1 fruit fly cellular context compared by ENCODE assay signal in the genomic region with DNA sequence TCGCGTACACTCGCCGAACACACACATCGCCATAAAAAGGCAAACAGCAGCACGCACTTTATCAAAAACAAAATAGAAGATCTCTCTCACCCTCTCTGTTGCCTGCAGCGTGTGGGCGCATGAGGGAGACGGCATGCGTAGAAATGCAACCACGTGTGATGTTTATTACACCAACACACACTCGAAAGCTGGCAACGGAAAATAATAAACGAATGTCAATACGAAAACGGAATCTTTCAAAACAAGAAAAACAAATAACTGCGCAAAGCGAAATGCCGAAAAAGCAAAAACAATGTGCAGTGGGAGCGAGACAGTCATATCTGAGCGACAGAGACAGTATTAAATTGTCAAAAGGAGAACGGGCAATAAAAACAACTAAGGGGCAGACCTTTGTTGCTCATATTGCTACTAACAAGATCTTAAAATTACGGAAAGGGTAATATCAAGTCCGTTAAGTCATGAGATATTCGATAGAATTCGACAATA.
A peak's percentile ranks its signal among the peaks of the same experiment; 100 is the strongest.
TF ChIP-seq lines count a peak whose summit lies in the region.

No protein-coding gene starts in this region.

TF ChIP-seq in whole organism, embryonic, 481 proteins besides CTCF, POLR2A, EP300 and RAD21 (continued from another document and continues in another):
- TF ChIP-seq ara (GFP tag; IDR thresholded peaks at IDR 0.05; lab: Robert Waterston, UW), result no peak
- no peak for TF ChIP-seq Dp (GFP tag; optimal IDR thresholded peaks at IDR 0.05; lab: Kevin White, UChicago)
- TF ChIP-seq cas (GFP tag; IDR thresholded peaks at IDR 0.05; lab: Robert Waterston, UW), result no peak
- peak; percentile 61 for TF ChIP-seq Fer3 (tag; optimal IDR thresholded peaks at IDR 0.05; lab: Kevin White, UChicago)
- TF ChIP-seq CG12236 (GFP tag; optimal IDR thresholded peaks at IDR 0.05; lab: Kevin White, UChicago), result peak; percentile 77
- TF ChIP-seq CG7987 (GFP tag; optimal IDR thresholded peaks at IDR 0.05; lab: Kevin White, UChicago), result peak; percentile 97
- peak; percentile 69 for TF ChIP-seq exex (tag; optimal IDR thresholded peaks at IDR 0.05; lab: Kevin White, UChicago)
- peak; percentile 28 for TF ChIP-seq salm (tag; optimal IDR thresholded peaks at IDR 0.05; lab: Kevin White, UChicago)
- no peak for TF ChIP-seq Awh (GFP tag; IDR thresholded peaks at IDR 0.05; lab: Robert Waterston, UW)
- TF ChIP-seq CG11093 (GFP tag; IDR thresholded peaks at IDR 0.05; lab: Robert Waterston, UW), result no peak; the same call in 2 of the 3 replicates
- TF ChIP-seq sens (GFP tag; lab: Kevin White, UChicago), result peak; percentile 98
- no peak for TF ChIP-seq Xrp1 (GFP tag; IDR thresholded peaks at IDR 0.05; lab: Robert Waterston, UW)
- no peak for TF ChIP-seq pita (GFP tag; optimal IDR thresholded peaks at IDR 0.05; lab: Kevin White, UChicago)
- TF ChIP-seq prd (optimal IDR thresholded peaks at IDR 0.05; lab: Kevin White, UChicago), result no peak
- no peak for TF ChIP-seq prd (GFP tag; IDR thresholded peaks at IDR 0.05; lab: Robert Waterston, UW)
- TF ChIP-seq Jarid2 (GFP tag; optimal IDR thresholded peaks at IDR 0.05; lab: Kevin White, UChicago), result peak; percentile 66
- no peak for TF ChIP-seq jigr1 (GFP tag; IDR thresholded peaks at IDR 0.05; lab: Robert Waterston, UW)
- TF ChIP-seq CG7963 (GFP tag; IDR thresholded peaks at IDR 0.05; lab: Robert Waterston, UW; ENCODE audit: partially characterized antibody), result no peak
- TF ChIP-seq sima (GFP tag; optimal IDR thresholded peaks at IDR 0.05; lab: Kevin White, UChicago), result peak; percentile 66
- no peak for TF ChIP-seq Mrtf (GFP tag; IDR thresholded peaks at IDR 0.05; lab: Robert Waterston, UW)
- TF ChIP-seq CG13775 (GFP tag; optimal IDR thresholded peaks at IDR 0.05; lab: Kevin White, UChicago), result peak; percentile 39
- TF ChIP-seq CG4730 (GFP tag; IDR thresholded peaks at IDR 0.05; lab: Robert Waterston, UW), result no peak
- no peak for TF ChIP-seq ato (GFP tag; IDR thresholded peaks at IDR 0.05; lab: Robert Waterston, UW; ENCODE audit: partially characterized antibody)
- peak; percentile 93 for TF ChIP-seq nerfin-1 (tag; optimal IDR thresholded peaks at IDR 0.05; lab: Kevin White, UChicago)
- TF ChIP-seq seq (GFP tag; IDR thresholded peaks at IDR 0.05; lab: Robert Waterston, UW), result no peak
- no peak for TF ChIP-seq chinmo (GFP tag; IDR thresholded peaks at IDR 0.05; lab: Robert Waterston, UW; ENCODE audit: partially characterized antibody)
- TF ChIP-seq D (optimal IDR thresholded peaks at IDR 0.05; lab: Kevin White, UChicago), result peak; percentile 85
- TF ChIP-seq D (GFP tag; optimal IDR thresholded peaks at IDR 0.05; lab: Kevin White, UChicago), result peak; percentile 86
- TF ChIP-seq CG30431 (GFP tag; optimal IDR thresholded peaks at IDR 0.05; lab: Kevin White, UChicago), result no peak
- TF ChIP-seq CG15601 (tag; optimal IDR thresholded peaks at IDR 0.05; lab: Kevin White, UChicago), result peak; percentile 90
- peak; percentile 69 for TF ChIP-seq Nf-YB (GFP tag; optimal IDR thresholded peaks at IDR 0.05; lab: Kevin White, UChicago)
- no peak for TF ChIP-seq BEAF-32 (GFP tag; optimal IDR thresholded peaks at IDR 0.05; lab: Kevin White, UChicago)
- no peak for TF ChIP-seq CG16813 (GFP tag; IDR thresholded peaks at IDR 0.05; lab: Robert Waterston, UW; ENCODE audit: partially characterized antibody)
- TF ChIP-seq CG11456 (GFP tag; IDR thresholded peaks at IDR 0.05; lab: Robert Waterston, UW), result no peak
- no peak for TF ChIP-seq CG9932 (GFP tag; IDR thresholded peaks at IDR 0.05; lab: Robert Waterston, UW)
- TF ChIP-seq CG11560 (tag; IDR thresholded peaks at IDR 0.05; lab: Robert Waterston, UW), result no peak
- no peak for TF ChIP-seq CG30403 (GFP tag; optimal IDR thresholded peaks at IDR 0.05; lab: Kevin White, UChicago)
- TF ChIP-seq CG4360 (GFP tag; IDR thresholded peaks at IDR 0.05; lab: Robert Waterston, UW), result no peak
- TF ChIP-seq D19B (GFP tag; optimal IDR thresholded peaks at IDR 0.05; lab: Kevin White, UChicago), result no peak
- TF ChIP-seq CHES-1-like (GFP tag; optimal IDR thresholded peaks at IDR 0.05; lab: Kevin White, UChicago), result peak; percentile 93
- TF ChIP-seq pfk (GFP tag; optimal IDR thresholded peaks at IDR 0.05; lab: Kevin White, UChicago), result peak; percentile 75
- peak; percentile 91 for TF ChIP-seq CG2875 (GFP tag; optimal IDR thresholded peaks at IDR 0.05; lab: Kevin White, UChicago)
- TF ChIP-seq HLHmδ (GFP tag; optimal IDR thresholded peaks at IDR 0.05; lab: Kevin White, UChicago), result peak; percentile 56
- TF ChIP-seq CG4282 (GFP tag; optimal IDR thresholded peaks at IDR 0.05; lab: Kevin White, UChicago), result peak; percentile 1
- TF ChIP-seq dm (GFP tag; optimal IDR thresholded peaks at IDR 0.05; lab: Kevin White, UChicago), result peak; percentile 96
- no peak for TF ChIP-seq nerfin-2 (GFP tag; IDR thresholded peaks at IDR 0.05; lab: Robert Waterston, UW; ENCODE audit: partially characterized antibody)
- TF ChIP-seq lola (GFP tag; optimal IDR thresholded peaks at IDR 0.05; lab: Kevin White, UChicago), result peak in 1 of 3 experiments; percentile 60
- peak; percentile 5 for TF ChIP-seq CG5245 (GFP tag; optimal IDR thresholded peaks at IDR 0.05; lab: Kevin White, UChicago)
- peak in 1 of 2 experiments; percentile 87 for TF ChIP-seq Hr51 (GFP tag; optimal IDR thresholded peaks at IDR 0.05; lab: Kevin White, UChicago)
- TF ChIP-seq B-H2 (GFP tag; optimal IDR thresholded peaks at IDR 0.05; lab: Kevin White, UChicago), result peak; percentile 78
- TF ChIP-seq ro (GFP tag; IDR thresholded peaks at IDR 0.05; lab: Robert Waterston, UW), result no peak
- peak; percentile 42 for TF ChIP-seq CG2712 (tag; optimal IDR thresholded peaks at IDR 0.05; lab: Kevin White, UChicago)
- TF ChIP-seq tap (tag; optimal IDR thresholded peaks at IDR 0.05; lab: Kevin White, UChicago), result peak; percentile 66
- TF ChIP-seq Rfx (GFP tag; IDR thresholded peaks at IDR 0.05; lab: Robert Waterston, UW), result no peak
- peak; percentile 81 for TF ChIP-seq CG1603 (tag; optimal IDR thresholded peaks at IDR 0.05; lab: Kevin White, UChicago)
- no peak for TF ChIP-seq ham (GFP tag; IDR thresholded peaks at IDR 0.05; lab: Robert Waterston, UW)
- peak; percentile 33 for TF ChIP-seq pnt (GFP tag; optimal IDR thresholded peaks at IDR 0.05; lab: Kevin White, UChicago)
- no peak for TF ChIP-seq CG14860 (GFP tag; IDR thresholded peaks at IDR 0.05; lab: Robert Waterston, UW; ENCODE audit: partially characterized antibody)
- TF ChIP-seq CG17186 (GFP tag; optimal IDR thresholded peaks at IDR 0.05; lab: Kevin White, UChicago), result peak; percentile 82
- no peak for TF ChIP-seq toy (GFP tag; IDR thresholded peaks at IDR 0.05; lab: Robert Waterston, UW)
- TF ChIP-seq CG2678 (tag; optimal IDR thresholded peaks at IDR 0.05; lab: Kevin White, UChicago), result peak; percentile 78
- TF ChIP-seq bab2 (GFP tag; optimal IDR thresholded peaks at IDR 0.05; lab: Kevin White, UChicago), result peak; percentile 89
- TF ChIP-seq odd (GFP tag; optimal IDR thresholded peaks at IDR 0.05; lab: Kevin White, UChicago), result peak; percentile 89
- TF ChIP-seq CG13624 (GFP tag; optimal IDR thresholded peaks at IDR 0.05; lab: Kevin White, UChicago), result peak; percentile 76
- TF ChIP-seq Oli (tag; optimal IDR thresholded peaks at IDR 0.05; lab: Kevin White, UChicago), result no peak
- peak; percentile 83 for TF ChIP-seq Hmr (GFP tag; optimal IDR thresholded peaks at IDR 0.05; lab: Kevin White, UChicago)
- no peak for TF ChIP-seq Hmx (GFP tag; optimal IDR thresholded peaks at IDR 0.05; lab: Kevin White, UChicago)
- TF ChIP-seq trem (tag; optimal IDR thresholded peaks at IDR 0.05; lab: Kevin White, UChicago), result peak; percentile 27
- TF ChIP-seq CG8388 (GFP tag; optimal IDR thresholded peaks at IDR 0.05; lab: Kevin White, UChicago), result peak; percentile 33
- TF ChIP-seq TFAM (GFP tag; optimal IDR thresholded peaks at IDR 0.05; lab: Kevin White, UChicago), result peak; percentile 61
- no peak for TF ChIP-seq fd96Cb (tag; optimal IDR thresholded peaks at IDR 0.05; lab: Kevin White, UChicago)
- peak; percentile 87 for TF ChIP-seq CG34376 (GFP tag; optimal IDR thresholded peaks at IDR 0.05; lab: Kevin White, UChicago)
- peak; percentile 63 for TF ChIP-seq CG2116 (GFP tag; optimal IDR thresholded peaks at IDR 0.05; lab: Kevin White, UChicago)
- peak; percentile 53 for TF ChIP-seq NfI (GFP tag; optimal IDR thresholded peaks at IDR 0.05; lab: Kevin White, UChicago)
- peak; percentile 87 for TF ChIP-seq CG1233 (GFP tag; optimal IDR thresholded peaks at IDR 0.05; lab: Kevin White, UChicago)
- TF ChIP-seq CG11504 (tag; optimal IDR thresholded peaks at IDR 0.05; lab: Kevin White, UChicago), result peak; percentile 24
- no peak for TF ChIP-seq CG6175 (GFP tag; IDR thresholded peaks at IDR 0.05; lab: Robert Waterston, UW)
- peak; percentile 54 for TF ChIP-seq Atf-2 (GFP tag; optimal IDR thresholded peaks at IDR 0.05; lab: Kevin White, UChicago)
- TF ChIP-seq ac (GFP tag; optimal IDR thresholded peaks at IDR 0.05; lab: Kevin White, UChicago), result peak; percentile 83
- TF ChIP-seq aop (GFP tag; IDR thresholded peaks at IDR 0.05; lab: Robert Waterston, UW), result no peak
- no peak for TF ChIP-seq CG11085 (GFP tag; IDR thresholded peaks at IDR 0.05; lab: Robert Waterston, UW)
- peak; percentile 40 for TF ChIP-seq Sry-δ (GFP tag; optimal IDR thresholded peaks at IDR 0.05; lab: Kevin White, UChicago)
- no peak for TF ChIP-seq ap (GFP tag; IDR thresholded peaks at IDR 0.05; lab: Robert Waterston, UW)
- TF ChIP-seq slp2 (GFP tag; optimal IDR thresholded peaks at IDR 0.05; lab: Kevin White, UChicago), result peak; percentile 44
- TF ChIP-seq zfh1 (GFP tag; IDR thresholded peaks at IDR 0.05; lab: Robert Waterston, UW), result no peak
- peak; percentile 39 for TF ChIP-seq CG9797 (GFP tag; optimal IDR thresholded peaks at IDR 0.05; lab: Kevin White, UChicago)
- TF ChIP-seq CG6791 (GFP tag; IDR thresholded peaks at IDR 0.05; lab: Robert Waterston, UW; ENCODE audit: partially characterized antibody), result no peak
- TF ChIP-seq CG17612 (GFP tag; IDR thresholded peaks at IDR 0.05; lab: Robert Waterston, UW), result no peak
- TF ChIP-seq HHEX (GFP tag; optimal IDR thresholded peaks at IDR 0.05; lab: Kevin White, UChicago), result peak; percentile 82
- no peak for TF ChIP-seq CG14441 (GFP tag; IDR thresholded peaks at IDR 0.05; lab: Robert Waterston, UW)
- TF ChIP-seq bigmax (GFP tag; optimal IDR thresholded peaks at IDR 0.05; lab: Kevin White, UChicago), result peak; percentile 73
- no peak for TF ChIP-seq lilli (GFP tag; optimal IDR thresholded peaks at IDR 0.05; lab: Kevin White, UChicago)
- TF ChIP-seq CG6654 (GFP tag; optimal IDR thresholded peaks at IDR 0.05; lab: Kevin White, UChicago), result no peak
- peak; percentile 45 to 48 for TF ChIP-seq chif (GFP tag; optimal IDR thresholded peaks at IDR 0.05; lab: Kevin White, UChicago)
- peak; percentile 87 for TF ChIP-seq pb (GFP tag; optimal IDR thresholded peaks at IDR 0.05; lab: Kevin White, UChicago)
- no peak for TF ChIP-seq Lim3 (GFP tag; IDR thresholded peaks at IDR 0.05; lab: Robert Waterston, UW)
- peak in 1 of 2 experiments; percentile 70 for TF ChIP-seq insv (GFP tag; optimal IDR thresholded peaks at IDR 0.05; lab: Kevin White, UChicago)
- peak; percentile 83 for TF ChIP-seq CG12299 (tag; optimal IDR thresholded peaks at IDR 0.05; lab: Kevin White, UChicago)
- peak; percentile 37 for TF ChIP-seq fu2 (GFP tag; optimal IDR thresholded peaks at IDR 0.05; lab: Kevin White, UChicago)
- TF ChIP-seq Gsc (GFP tag; IDR thresholded peaks at IDR 0.05; lab: Robert Waterston, UW), result no peak
- no peak for TF ChIP-seq hkb (optimal IDR thresholded peaks at IDR 0.05; lab: Kevin White, UChicago)
- no peak for TF ChIP-seq hkb (GFP tag; IDR thresholded peaks at IDR 0.05; lab: Robert Waterston, UW)
- no peak for TF ChIP-seq tna (GFP tag; IDR thresholded peaks at IDR 0.05; lab: Robert Waterston, UW; ENCODE audit: partially characterized antibody)
- TF ChIP-seq CG1792 (GFP tag; optimal IDR thresholded peaks at IDR 0.05; lab: Kevin White, UChicago), result peak; percentile 94
- peak in 1 of 2 experiments; percentile 69 for TF ChIP-seq bsh (GFP tag; optimal IDR thresholded peaks at IDR 0.05; lab: Kevin White, UChicago)
- peak; percentile 73 for TF ChIP-seq CG15514 (GFP tag; optimal IDR thresholded peaks at IDR 0.05; lab: Kevin White, UChicago)
- TF ChIP-seq MTF-1 (GFP tag; optimal IDR thresholded peaks at IDR 0.05; lab: Kevin White, UChicago; ENCODE audit: borderline replicate concordance), result peak; percentile 90
- TF ChIP-seq H15 (GFP tag; IDR thresholded peaks at IDR 0.05; lab: Robert Waterston, UW), result no peak
- peak; percentile 56 for TF ChIP-seq Sox102F (GFP tag; optimal IDR thresholded peaks at IDR 0.05; lab: Kevin White, UChicago)
- TF ChIP-seq HLH4C (GFP tag; IDR thresholded peaks at IDR 0.05; lab: Robert Waterston, UW; ENCODE audit: partially characterized antibody), result no peak
- peak; percentile 93 for TF ChIP-seq kah (GFP tag; optimal IDR thresholded peaks at IDR 0.05; lab: Kevin White, UChicago)
- peak; percentile 85 for TF ChIP-seq Max (GFP tag; optimal IDR thresholded peaks at IDR 0.05; lab: Kevin White, UChicago)
- no peak for TF ChIP-seq CG9215 (GFP tag; IDR thresholded peaks at IDR 0.05; lab: Robert Waterston, UW)
- no peak for TF ChIP-seq peb (GFP tag; IDR thresholded peaks at IDR 0.05; lab: Robert Waterston, UW)
- TF ChIP-seq CG6813 (GFP tag; optimal IDR thresholded peaks at IDR 0.05; lab: Kevin White, UChicago), result peak; percentile 93
- TF ChIP-seq CG8924 (tag; optimal IDR thresholded peaks at IDR 0.05; lab: Kevin White, UChicago), result peak; percentile 84
- no peak for TF ChIP-seq CG16779 (GFP tag; IDR thresholded peaks at IDR 0.05; lab: Robert Waterston, UW)
- TF ChIP-seq CG11247 (GFP tag; IDR thresholded peaks at IDR 0.05; lab: Robert Waterston, UW), result no peak
- TF ChIP-seq tin (GFP tag; optimal IDR thresholded peaks at IDR 0.05; lab: Kevin White, UChicago), result no peak
- peak; percentile 12 for TF ChIP-seq tup (GFP tag; optimal IDR thresholded peaks at IDR 0.05; lab: Kevin White, UChicago)
- peak; percentile 80 for TF ChIP-seq CG8359 (GFP tag; optimal IDR thresholded peaks at IDR 0.05; lab: Kevin White, UChicago; ENCODE audit: borderline replicate concordance)
- peak; percentile 64 for TF ChIP-seq Hand (GFP tag; optimal IDR thresholded peaks at IDR 0.05; lab: Kevin White, UChicago)
- TF ChIP-seq CG31365 (tag; optimal IDR thresholded peaks at IDR 0.05; lab: Kevin White, UChicago), result peak; percentile 77
- TF ChIP-seq sd (tag; optimal IDR thresholded peaks at IDR 0.05; lab: Kevin White, UChicago), result peak; percentile 97
- TF ChIP-seq dmrt99B (tag; optimal IDR thresholded peaks at IDR 0.05; lab: Kevin White, UChicago), result peak; percentile 39
- peak; percentile 71 for TF ChIP-seq Camta (GFP tag; optimal IDR thresholded peaks at IDR 0.05; lab: Kevin White, UChicago)
- TF ChIP-seq Sin3A (optimal IDR thresholded peaks at IDR 0.05; lab: Kevin White, UChicago), result no peak
- peak; percentile 94 for TF ChIP-seq mirr (GFP tag; optimal IDR thresholded peaks at IDR 0.05; lab: Kevin White, UChicago)
